Fruit fly (Drosophila melanogaster) whole organism, embryonic: ENCODE data around the gene blot.
A peak's percentile ranks its signal among the peaks of the same experiment; 100 is the strongest.

Experiments used
- Antp ChIP-seq: fragments of 200-800 bp; sonication (Bioruptor generic); optimal IDR thresholded peaks from 3 replicates; lab custom pipeline; 2016; ENCODE audit warnings: missing biosample characterization, missing genetic modification characterization
- BtbVII ChIP-seq: fragments of 200-800 bp; sonication (Bioruptor generic); optimal IDR thresholded peaks from 3 replicates; lab custom pipeline; 2017; ENCODE audit warnings: missing biosample characterization, mild to moderate bottlenecking, missing genetic modification characterization
- CG11456 ChIP-seq: fragments of 200-800 bp; sonication (Bioruptor generic); IDR thresholded peaks from 3 replicates; pipeline ENCODE4 v1.3.6; 2022; ENCODE audit warnings: missing biosample characterization, missing genetic modification characterization
- CG11696 ChIP-seq: fragments of 200-800 bp; sonication (Bioruptor generic); IDR thresholded peaks from 2 replicates; pipeline ENCODE4 v1.3.6; 2022; ENCODE audit warnings: missing biosample characterization, missing genetic modification characterization
- CG12071 ChIP-seq: fragments of 200-800 bp; sonication (Bioruptor generic); optimal IDR thresholded peaks from 3 replicates; lab custom pipeline; 2018; ENCODE audit warnings: missing biosample characterization, mild to moderate bottlenecking, missing genetic modification characterization
- CG15073 ChIP-seq: fragments of 200-800 bp; sonication (Bioruptor generic); optimal IDR thresholded peaks from 2 replicates; lab custom pipeline; 2016; ENCODE audit warnings: missing biosample characterization, missing genetic modification characterization
- CG15601 ChIP-seq: fragments of 200-800 bp; sonication (Bioruptor generic); optimal IDR thresholded peaks from 3 replicates; lab custom pipeline; 2019; ENCODE audit warnings: missing biosample characterization, mild to moderate bottlenecking, missing genetic modification characterization, moderate library complexity
- CG17186 ChIP-seq: fragments of 200-800 bp; sonication (Bioruptor generic); optimal IDR thresholded peaks from 3 replicates; lab custom pipeline; 2017; ENCODE audit warnings: missing biosample characterization, missing genetic modification reagents, missing genetic modification characterization
- CG2120 ChIP-seq: fragments of 200-800 bp; sonication (Bioruptor generic); optimal IDR thresholded peaks from 3 replicates; lab custom pipeline; 2016; ENCODE audit warnings: missing biosample characterization, missing genetic modification characterization
- CG32532 ChIP-seq: fragments of 200-800 bp; sonication (Bioruptor generic); IDR thresholded peaks from 2 replicates; pipeline ENCODE4 v1.3.6; 2022; ENCODE audit warnings: missing biosample characterization, missing genetic modification characterization
- CG3281 ChIP-seq: fragments of 200-800 bp; sonication (Bioruptor generic); optimal IDR thresholded peaks from 3 replicates; lab custom pipeline; 2017; ENCODE audit warnings: missing biosample characterization, mild to moderate bottlenecking, missing genetic modification characterization
- CG34422 ChIP-seq: fragments of 200-800 bp; sonication (Bioruptor generic); IDR thresholded peaks from 3 replicates; pipeline ENCODE4 v1.3.6; 2022; ENCODE audit warnings: missing biosample characterization, missing genetic modification characterization
- CG4820 ChIP-seq: fragments of 200-800 bp; sonication (Bioruptor generic); optimal IDR thresholded peaks from 3 replicates; lab custom pipeline; 2016; ENCODE audit warnings: missing biosample characterization, missing genetic modification characterization
- CG5953 ChIP-seq: fragments of 200-800 bp; sonication (Bioruptor generic); IDR thresholded peaks from 2 replicates; pipeline ENCODE4 v1.3.6; 2022; ENCODE audit warnings: missing biosample characterization, missing genetic modification characterization
- CG6654 ChIP-seq: fragments of 200-800 bp; sonication (Bioruptor generic); optimal IDR thresholded peaks from 2 replicates; lab custom pipeline; 2017; ENCODE audit warnings: missing biosample characterization, mild to moderate bottlenecking, missing genetic modification characterization
- CG7556 ChIP-seq: fragments of 200-800 bp; sonication (Bioruptor generic); optimal IDR thresholded peaks from 2 replicates; lab custom pipeline; 2017; ENCODE audit warnings: missing biosample characterization, mild to moderate bottlenecking, missing genetic modification characterization
- CG7928 ChIP-seq: fragments of 200-800 bp; sonication (Bioruptor generic); optimal IDR thresholded peaks from 2 replicates; lab custom pipeline; 2017; ENCODE audit warnings: missing biosample characterization, mild to moderate bottlenecking, missing genetic modification characterization
- CG8089 ChIP-seq: fragments of 200-800 bp; sonication (Bioruptor generic); optimal IDR thresholded peaks from 3 replicates; lab custom pipeline; 2016; ENCODE audit warnings: missing biosample characterization, missing genetic modification characterization
- CG8944 ChIP-seq: fragments of 200-800 bp; sonication (Bioruptor generic); optimal IDR thresholded peaks from 3 replicates; lab custom pipeline; 2016; ENCODE audit warnings: missing biosample characterization, missing genetic modification characterization
- CG9876 ChIP-seq: fragments of 200-800 bp; sonication (Bioruptor generic); optimal IDR thresholded peaks from 2 replicates; lab custom pipeline; 2016; ENCODE audit warnings: missing biosample characterization, missing genetic modification characterization
- CkIIα-i1 ChIP-seq: fragments of 200-800 bp; sonication (Bioruptor generic); IDR thresholded peaks from 2 replicates; pipeline ENCODE4 v1.3.6; 2022; ENCODE audit warnings: missing biosample characterization, missing genetic modification characterization
- Dip3 ChIP-seq: fragments of 200-800 bp; sonication (Bioruptor generic); optimal IDR thresholded peaks from 3 replicates; lab custom pipeline; 2016; ENCODE audit warnings: missing biosample characterization, missing genetic modification characterization
- Drgx ChIP-seq: fragments of 200-800 bp; sonication (Bioruptor generic); IDR thresholded peaks from 2 replicates; pipeline ENCODE4 v1.3.6; 2022; ENCODE audit warnings: missing biosample characterization, missing genetic modification characterization
- Fer3 ChIP-seq: fragments of 200-800 bp; sonication (Bioruptor generic); optimal IDR thresholded peaks from 2 replicates; lab custom pipeline; 2018; ENCODE audit warnings: missing biosample characterization, mild to moderate bottlenecking, missing genetic modification characterization, moderate library complexity
- Jarid2 ChIP-seq: fragments of 200-800 bp; sonication (Bioruptor generic); optimal IDR thresholded peaks from 3 replicates; lab custom pipeline; 2017; ENCODE audit warnings: mild to moderate bottlenecking, missing biosample characterization, missing genetic modification reagents, missing genetic modification characterization
- NfI ChIP-seq: fragments of 200-800 bp; sonication (Bioruptor generic); optimal IDR thresholded peaks from 3 replicates; lab custom pipeline; 2018; ENCODE audit warnings: missing biosample characterization, mild to moderate bottlenecking, missing genetic modification characterization, moderate library complexity
- Ravus ChIP-seq: fragments of 200-800 bp; sonication (Bioruptor generic); IDR thresholded peaks from 2 replicates; pipeline ENCODE4 v1.3.6; 2022; ENCODE audit warnings: missing biosample characterization, missing genetic modification characterization
- Sry-β ChIP-seq: fragments of 200-800 bp; sonication (Bioruptor generic); optimal IDR thresholded peaks from 2 replicates; lab custom pipeline; 2018; ENCODE audit warnings: missing biosample characterization, mild to moderate bottlenecking, missing genetic modification characterization, moderate library complexity
- TFAM ChIP-seq: fragments of 200-800 bp; sonication (Bioruptor generic); optimal IDR thresholded peaks from 2 replicates; lab custom pipeline; 2017; ENCODE audit warnings: missing biosample characterization, missing genetic modification characterization, inconsistent platforms
- Xrp1 ChIP-seq: fragments of 200-800 bp; sonication (Bioruptor generic); IDR thresholded peaks from 2 replicates; pipeline ENCODE4 v1.3.6; 2022; ENCODE audit warnings: missing biosample characterization, missing genetic modification characterization
- amos ChIP-seq: fragments of 200-800 bp; sonication (Bioruptor generic); IDR thresholded peaks from 2 replicates; pipeline ENCODE4 v1.3.6; 2022; ENCODE audit warnings: missing biosample characterization, missing genetic modification characterization; ENCODE audit not compliant: partially characterized antibody
- bbx ChIP-seq: fragments of 200-800 bp; sonication (Bioruptor generic); IDR thresholded peaks from 2 replicates; pipeline ENCODE4 v1.3.6; 2022; ENCODE audit warnings: missing biosample characterization, missing genetic modification characterization; ENCODE audit not compliant: partially characterized antibody
- btn ChIP-seq: fragments of 200-800 bp; sonication (Bioruptor generic); optimal IDR thresholded peaks from 2 replicates; lab custom pipeline; 2016; ENCODE audit warnings: missing biosample characterization, missing genetic modification characterization
- cad ChIP-seq: fragments of >200 bp; optimal IDR thresholded peaks from 2 replicates; lab custom pipeline; 2017; ENCODE audit warnings: missing biosample characterization, missing genetic modification characterization
- ewg ChIP-seq: fragments of 200-800 bp; sonication (Bioruptor generic); optimal IDR thresholded peaks from 3 replicates; lab custom pipeline; 2017; ENCODE audit warnings: mild to moderate bottlenecking, missing biosample characterization, missing genetic modification reagents, missing genetic modification characterization
- exex ChIP-seq: fragments of 200-800 bp; sonication (Bioruptor generic); optimal IDR thresholded peaks from 4 replicates; lab custom pipeline; 2018; ENCODE audit warnings: missing biosample characterization, mild to moderate bottlenecking, missing genetic modification characterization, moderate library complexity
- fd102C ChIP-seq: fragments of 200-800 bp; sonication (Bioruptor generic); optimal IDR thresholded peaks from 2 replicates; lab custom pipeline; 2018; ENCODE audit warnings: missing biosample characterization, mild to moderate bottlenecking, missing genetic modification characterization, moderate library complexity
- ftz-f1 ChIP-seq: fragments of 200-800 bp; sonication (Bioruptor generic); optimal IDR thresholded peaks from 2 replicates; lab custom pipeline; 2016; ENCODE audit warnings: missing biosample characterization, missing genetic modification characterization
- gfzf ChIP-seq: fragments of 200-800 bp; sonication (Bioruptor generic); optimal IDR thresholded peaks from 2 replicates; lab custom pipeline; 2016; ENCODE audit warnings: missing biosample characterization, mild to moderate bottlenecking, missing genetic modification characterization, moderate library complexity
- insv ChIP-seq, 2 experiments: fragments of 200-800 bp; sonication (Bioruptor generic); optimal IDR thresholded peaks; 3 replicates each; lab custom pipeline; 2016 to 2018; ENCODE audit warnings: missing biosample characterization in 2 of 2, missing genetic modification characterization in 2 of 2
- jumu ChIP-seq: fragments of 200-800 bp; sonication (Bioruptor generic); optimal IDR thresholded peaks from 3 replicates; lab custom pipeline; 2016; ENCODE audit warnings: missing biosample characterization, missing genetic modification characterization
- nerfin-2 ChIP-seq: fragments of 200-800 bp; sonication (Bioruptor generic); IDR thresholded peaks from 2 replicates; pipeline ENCODE4 v1.3.6; 2022; ENCODE audit warnings: missing biosample characterization, missing genetic modification characterization; ENCODE audit not compliant: partially characterized antibody
- pfk ChIP-seq: fragments of 200-800 bp; sonication (Bioruptor generic); optimal IDR thresholded peaks from 2 replicates; lab custom pipeline; 2018; ENCODE audit warnings: missing biosample characterization, mild to moderate bottlenecking, missing genetic modification characterization, moderate library complexity
- prd ChIP-seq, 3 experiments: fragments of >200 bp in 2 of 3; fragments of 200-800 bp in 1 of 3; sonication (Bioruptor generic) in 1 of 3; optimal IDR thresholded peaks in 2 of 3; IDR thresholded peaks in 1 of 3; 2 replicates in 2 of 3; 3 replicates in 1 of 3; pipeline versions ENCODE4 v1.3.6 to Lab custom; 2017 to 2022; ENCODE audit warnings: missing biosample characterization in 1 of 3, missing genetic modification characterization in 1 of 3
- ranshi ChIP-seq: fragments of 200-800 bp; sonication (Bioruptor generic); IDR thresholded peaks from 2 replicates; pipeline ENCODE4 v1.3.6; 2022; ENCODE audit warnings: missing biosample characterization, missing genetic modification characterization
- sens-2 ChIP-seq: fragments of 200-800 bp; sonication (Bioruptor generic); IDR thresholded peaks from 2 replicates; pipeline ENCODE4 v1.3.6; 2022; ENCODE audit warnings: missing biosample characterization, missing genetic modification characterization
- shn ChIP-seq: fragments of 200-800 bp; sonication (Bioruptor generic); optimal IDR thresholded peaks from 3 replicates; lab custom pipeline; 2016; ENCODE audit warnings: missing biosample characterization, missing genetic modification characterization
- sr ChIP-seq: fragments of 200-800 bp; sonication (Bioruptor generic); IDR thresholded peaks from 3 replicates; pipeline ENCODE4 v1.3.6; 2022; ENCODE audit warnings: missing biosample characterization, missing genetic modification characterization
- ssp ChIP-seq: fragments of 200-800 bp; sonication (Bioruptor generic); IDR thresholded peaks from 2 replicates; pipeline ENCODE4 v1.3.6; 2022; ENCODE audit warnings: missing biosample characterization, missing genetic modification characterization
- tgo ChIP-seq: fragments of 200-800 bp; sonication (Bioruptor generic); IDR thresholded peaks from 3 replicates; pipeline ENCODE4 v1.3.6; 2022; ENCODE audit warnings: missing biosample characterization, missing genetic modification characterization
- vfl ChIP-seq: fragments of 200-800 bp; sonication (Bioruptor generic); optimal IDR thresholded peaks from 2 replicates; lab custom pipeline; 2016; ENCODE audit warnings: missing biosample characterization, missing genetic modification characterization

The blot gene

dm6 chr3L:17428779-17429178, 7.5 kb upstream of the blot start, which contains the start of gene Gorab (continued):
- TF ChIP-seq Sry-β (GFP tag; lab: Kevin White, UChicago) (peak; percentile 11), CG9876 (GFP tag; lab: Kevin White, UChicago) (peak; percentile 48), Ravus (peak; percentile 79), NfI (GFP tag; lab: Kevin White, UChicago) (peak; percentile 88), tgo (peak; percentile 96), CG7556 (GFP tag; lab: Kevin White, UChicago) (peak; percentile 47), CkIIα-i1 (GFP tag; lab: Robert Waterston, UW) (no peak), CG17186 (GFP tag; lab: Kevin White, UChicago) (peak; percentile 33), sr (peak; percentile 30; the same call in 1 of the 3 replicates), amos (GFP tag; lab: Robert Waterston, UW) (peak; percentile 54), Dip3 (GFP tag; lab: Kevin White, UChicago) (peak; percentile 80), cad (GFP tag; lab: Kevin White, UChicago) (no peak), CG11456 (GFP tag; lab: Robert Waterston, UW) (peak; percentile 96), Drgx (GFP tag; lab: Robert Waterston, UW) (peak; percentile 90), sens-2 (GFP tag; lab: Robert Waterston, UW) (peak; percentile 76), CG8089 (GFP tag; lab: Kevin White, UChicago) (peak; percentile 59), CG3281 (GFP tag; lab: Kevin White, UChicago) (peak; percentile 67), CG2120 (GFP tag; lab: Kevin White, UChicago) (peak; percentile 93), vfl (peak; percentile 25), ewg (GFP tag; lab: Kevin White, UChicago) (peak; percentile 74), TFAM (GFP tag; lab: Kevin White, UChicago) (no peak), CG34422 (GFP tag; lab: Robert Waterston, UW) (peak; percentile 97), shn (peak; percentile 32), CG15073 (GFP tag; lab: Kevin White, UChicago) (peak; percentile 71), gfzf (peak; percentile 20), BtbVII (GFP tag; lab: Kevin White, UChicago) (peak; percentile 55), jumu (peak; percentile 35), CG8944 (peak; percentile 76), CG32532 (GFP tag; lab: Robert Waterston, UW) (peak; percentile 97), CG6654 (GFP tag; lab: Kevin White, UChicago) (peak; percentile 43), ranshi (GFP tag; lab: Robert Waterston, UW) (peak; percentile 92), bbx (GFP tag; lab: Robert Waterston, UW) (peak; percentile 56; the same call in 1 of the 2 replicates), CG5953 (GFP tag; lab: Robert Waterston, UW) (peak; percentile 84), Xrp1 (GFP tag; lab: Robert Waterston, UW) (peak; percentile 97), ftz-f1 (GFP tag; lab: Kevin White, UChicago) (peak; percentile 2), CG7928 (peak; percentile 60), Antp (peak; percentile 7), ssp (GFP tag; lab: Robert Waterston, UW) (peak; percentile 96), CG12071 (no peak), prd (optimal IDR thresholded peaks at IDR 0.05; lab: Kevin White, UChicago) (no peak), prd (GFP tag; IDR thresholded peaks at IDR 0.05; lab: Robert Waterston, UW) (peak; percentile 98), insv (GFP tag; optimal IDR thresholded peaks at IDR 0.05; lab: Kevin White, UChicago) (peak in 1 of 2 experiments; percentile 30), nerfin-2 (GFP tag; lab: Robert Waterston, UW) (no peak), CG11696 (GFP tag; lab: Robert Waterston, UW) (peak; percentile 82), CG15601 (tag; lab: Kevin White, UChicago) (peak; percentile 86), fd102C (no peak), Fer3 (tag; lab: Kevin White, UChicago) (peak; percentile 87), btn (GFP tag; lab: Kevin White, UChicago) (peak; percentile 8), Jarid2 (GFP tag; lab: Kevin White, UChicago) (peak; percentile 19), CG4820 (GFP tag; lab: Kevin White, UChicago) (peak; percentile 86), exex (peak; percentile 45), pfk (GFP tag; lab: Kevin White, UChicago) (no peak)
